Fruit fly (Drosophila melanogaster) whole organism, embryonic: ENCODE measurements around the gene CG9328.

Experiments
- Atf3 ChIP-seq: fragments of 200-800 bp; sonication (Bioruptor generic); optimal IDR thresholded peaks from 3 replicates; lab custom pipeline; 2016; ENCODE audit warnings: missing biosample characterization, missing genetic modification characterization
- B-H1 ChIP-seq: fragments of 200-800 bp; sonication (Bioruptor generic); IDR thresholded peaks from 3 replicates; pipeline ENCODE4 v1.3.6; 2022; ENCODE audit warnings: missing biosample characterization, missing genetic modification characterization
- CG10462 ChIP-seq: fragments of 200-800 bp; sonication (Bioruptor generic); optimal IDR thresholded peaks from 2 replicates; lab custom pipeline; 2016; ENCODE audit warnings: missing biosample characterization, missing genetic modification characterization
- CG11456 ChIP-seq: fragments of 200-800 bp; sonication (Bioruptor generic); IDR thresholded peaks from 3 replicates; pipeline ENCODE4 v1.3.6; 2022; ENCODE audit warnings: missing biosample characterization, missing genetic modification characterization
- CG14050 ChIP-seq: fragments of 200-800 bp; sonication (Bioruptor generic); IDR thresholded peaks from 3 replicates; pipeline ENCODE4 v1.3.6; 2022; ENCODE audit warnings: missing biosample characterization, missing genetic modification characterization
- CG15073 ChIP-seq: fragments of 200-800 bp; sonication (Bioruptor generic); optimal IDR thresholded peaks from 2 replicates; lab custom pipeline; 2016; ENCODE audit warnings: missing biosample characterization, missing genetic modification characterization
- CG16813 ChIP-seq: fragments of 200-800 bp; sonication (Bioruptor generic); IDR thresholded peaks from 3 replicates; pipeline ENCODE4 v1.3.6; 2022; ENCODE audit warnings: missing biosample characterization, missing genetic modification characterization; ENCODE audit not compliant: partially characterized antibody
- CG17829 ChIP-seq: fragments of 200-800 bp; optimal IDR thresholded peaks from 2 replicates; lab custom pipeline; 2019; ENCODE audit warnings: missing biosample characterization, mild to moderate bottlenecking, missing genetic modification characterization, moderate library complexity
- CG18764 ChIP-seq: fragments of 200-800 bp; sonication (Bioruptor generic); optimal IDR thresholded peaks from 3 replicates; lab custom pipeline; 2016; ENCODE audit warnings: missing biosample characterization, missing genetic modification characterization
- CG2889 ChIP-seq: fragments of 200-800 bp; sonication (Bioruptor generic); IDR thresholded peaks from 3 replicates; pipeline ENCODE4 v1.3.6; 2022; ENCODE audit warnings: missing biosample characterization, missing genetic modification characterization
- CG30020 ChIP-seq: fragments of 200-800 bp; optimal IDR thresholded peaks from 2 replicates; lab custom pipeline; 2019; ENCODE audit warnings: missing biosample characterization, mild to moderate bottlenecking, missing genetic modification characterization, moderate library complexity
- CG31365 ChIP-seq: fragments of 200-800 bp; sonication (Bioruptor generic); optimal IDR thresholded peaks from 2 replicates; lab custom pipeline; 2018; ENCODE audit warnings: missing biosample characterization, mild to moderate bottlenecking, missing genetic modification characterization
- CG32772 ChIP-seq: fragments of 200-800 bp; sonication (Bioruptor generic); IDR thresholded peaks from 2 replicates; pipeline ENCODE4 v1.3.6; 2022; ENCODE audit warnings: missing biosample characterization, missing genetic modification characterization
- CG3407 ChIP-seq: fragments of 200-800 bp; sonication (Bioruptor generic); optimal IDR thresholded peaks from 2 replicates; lab custom pipeline; 2018; ENCODE audit warnings: missing biosample characterization, mild to moderate bottlenecking, missing genetic modification characterization
- CG3995 ChIP-seq: fragments of 200-800 bp; sonication (Bioruptor generic); optimal IDR thresholded peaks from 3 replicates; lab custom pipeline; 2016; ENCODE audit warnings: missing biosample characterization, missing genetic modification characterization
- CG43689 ChIP-seq: fragments of 200-800 bp; sonication (Bioruptor generic); IDR thresholded peaks from 2 replicates; pipeline ENCODE4 v1.3.6; 2022; ENCODE audit warnings: missing biosample characterization, missing genetic modification characterization
- CG8359 ChIP-seq: fragments of 200-800 bp; sonication (Bioruptor generic); optimal IDR thresholded peaks from 2 replicates; lab custom pipeline; 2017; ENCODE audit warnings: missing biosample characterization, mild to moderate bottlenecking, missing genetic modification characterization, borderline replicate concordance
- CG9932 ChIP-seq: fragments of 200-800 bp; sonication (Bioruptor generic); IDR thresholded peaks from 2 replicates; pipeline ENCODE4 v1.3.6; 2022; ENCODE audit warnings: missing biosample characterization, missing genetic modification characterization
- Camta ChIP-seq: fragments of 200-800 bp; sonication (Bioruptor generic); optimal IDR thresholded peaks from 2 replicates; lab custom pipeline; 2016; ENCODE audit warnings: missing biosample characterization, missing genetic modification characterization
- CrebB ChIP-seq: fragments of 200-800 bp; sonication (Bioruptor generic); optimal IDR thresholded peaks from 3 replicates; lab custom pipeline; 2018; ENCODE audit warnings: missing biosample characterization, mild to moderate bottlenecking, missing genetic modification characterization
- D19B ChIP-seq: fragments of 200-800 bp; sonication (Bioruptor generic); optimal IDR thresholded peaks from 2 replicates; lab custom pipeline; 2017; ENCODE audit warnings: missing biosample characterization, mild to moderate bottlenecking, missing genetic modification characterization
- Dref ChIP-seq: fragments of 200-800 bp; sonication (Bioruptor generic); IDR thresholded peaks from 2 replicates; pipeline ENCODE4 v1.3.6; 2022; ENCODE audit warnings: missing biosample characterization, missing genetic modification characterization
- HLH54F ChIP-seq: fragments of 200-800 bp; sonication (Bioruptor generic); optimal IDR thresholded peaks from 3 replicates; lab custom pipeline; 2016; ENCODE audit warnings: missing biosample characterization, missing genetic modification characterization
- Hr3 ChIP-seq: fragments of 200-800 bp; sonication (Bioruptor generic); optimal IDR thresholded peaks from 3 replicates; lab custom pipeline; 2016; ENCODE audit warnings: missing biosample characterization, missing genetic modification characterization
- Mad ChIP-seq: fragments of 200-800 bp; sonication (Bioruptor generic); optimal IDR thresholded peaks from 2 replicates; lab custom pipeline; 2016; ENCODE audit warnings: missing biosample characterization, missing genetic modification characterization
- Med ChIP-seq: fragments of 200-800 bp; sonication (Bioruptor generic); peaks from one replicate; lab custom pipeline; 2016; ENCODE audit warnings: missing biosample characterization, missing genetic modification characterization, mild to moderate bottlenecking, inconsistent platforms, moderate library complexity
- Sox102F ChIP-seq: fragments of 200-800 bp; sonication (Bioruptor generic); optimal IDR thresholded peaks from 2 replicates; lab custom pipeline; 2018; ENCODE audit warnings: missing biosample characterization, mild to moderate bottlenecking, missing genetic modification characterization, moderate library complexity
- Sry-β ChIP-seq: fragments of 200-800 bp; sonication (Bioruptor generic); optimal IDR thresholded peaks from 2 replicates; lab custom pipeline; 2018; ENCODE audit warnings: missing biosample characterization, mild to moderate bottlenecking, missing genetic modification characterization, moderate library complexity
- TFAM ChIP-seq: fragments of 200-800 bp; sonication (Bioruptor generic); optimal IDR thresholded peaks from 2 replicates; lab custom pipeline; 2017; ENCODE audit warnings: missing biosample characterization, missing genetic modification characterization, inconsistent platforms
- ash1 ChIP-seq: fragments of 200-800 bp; sonication (Bioruptor generic); optimal IDR thresholded peaks from 2 replicates; lab custom pipeline; 2018; ENCODE audit warnings: missing biosample characterization, mild to moderate bottlenecking, missing genetic modification characterization
- bsh ChIP-seq, 2 experiments: fragments of 200-800 bp; sonication (Bioruptor generic); optimal IDR thresholded peaks; 2 replicates each; lab custom pipeline; 2017 to 2018; ENCODE audit warnings: mild to moderate bottlenecking in 2 of 2, missing biosample characterization in 2 of 2, missing genetic modification characterization in 2 of 2, moderate library complexity in 1 of 2
- emc ChIP-seq: fragments of 200-800 bp; sonication (Bioruptor generic); optimal IDR thresholded peaks from 2 replicates; lab custom pipeline; 2016; ENCODE audit warnings: missing biosample characterization, missing genetic modification characterization
- esg ChIP-seq: fragments of 200-800 bp; sonication (Bioruptor generic); conservative IDR thresholded peaks from 2 replicates; pipeline ENCODE4 v1.3.6; 2022; ENCODE audit warnings: missing biosample characterization, missing genetic modification characterization
- nau ChIP-seq: fragments of 200-800 bp; sonication (Bioruptor generic); optimal IDR thresholded peaks from 3 replicates; lab custom pipeline; 2017; ENCODE audit warnings: missing biosample characterization, mild to moderate bottlenecking, missing genetic modification characterization, missing genetic modification reagents
- org-1 ChIP-seq: fragments of 200-800 bp; sonication (Bioruptor generic); optimal IDR thresholded peaks from 2 replicates; lab custom pipeline; 2017; ENCODE audit warnings: missing biosample characterization, missing genetic modification characterization
- peb ChIP-seq: fragments of 200-800 bp; sonication (Bioruptor generic); IDR thresholded peaks from 2 replicates; pipeline ENCODE4 v1.3.6; 2022; ENCODE audit warnings: missing biosample characterization, missing genetic modification characterization
- pfk ChIP-seq: fragments of 200-800 bp; sonication (Bioruptor generic); optimal IDR thresholded peaks from 2 replicates; lab custom pipeline; 2018; ENCODE audit warnings: missing biosample characterization, mild to moderate bottlenecking, missing genetic modification characterization, moderate library complexity
- pros ChIP-seq: fragments of 200-800 bp; sonication (Bioruptor generic); optimal IDR thresholded peaks from 3 replicates; lab custom pipeline; 2019; ENCODE audit warnings: missing biosample characterization, mild to moderate bottlenecking, missing genetic modification characterization, moderate library complexity
- sc ChIP-seq, 3 experiments: fragments of >200 bp in 2 of 3; fragments of 200-800 bp in 1 of 3; sonication (Bioruptor generic) in 1 of 3; optimal IDR thresholded peaks; 2 replicates in 2 of 3; 3 replicates in 1 of 3; lab custom pipeline; 2017; ENCODE audit warnings: mild to moderate bottlenecking in 1 of 3, missing biosample characterization in 1 of 3, missing genetic modification characterization in 1 of 3, missing genetic modification reagents in 1 of 3
- scrt ChIP-seq: fragments of 200-800 bp; sonication (Bioruptor generic); optimal IDR thresholded peaks from 2 replicates; lab custom pipeline; 2018; ENCODE audit warnings: missing biosample characterization, mild to moderate bottlenecking, missing genetic modification characterization, moderate library complexity
- sisA ChIP-seq: fragments of 200-800 bp; sonication (Bioruptor generic); IDR thresholded peaks from 2 replicates; pipeline ENCODE4 v1.3.6; 2022; ENCODE audit warnings: missing biosample characterization, missing genetic modification characterization
- ssp ChIP-seq: fragments of 200-800 bp; sonication (Bioruptor generic); IDR thresholded peaks from 2 replicates; pipeline ENCODE4 v1.3.6; 2022; ENCODE audit warnings: missing biosample characterization, missing genetic modification characterization
- stc ChIP-seq: fragments of 200-800 bp; sonication (Bioruptor generic); IDR thresholded peaks from 2 replicates; pipeline ENCODE4 v1.3.6; 2022; ENCODE audit warnings: missing biosample characterization, missing genetic modification characterization
- trem ChIP-seq: fragments of 200-800 bp; optimal IDR thresholded peaks from 3 replicates; lab custom pipeline; 2019; ENCODE audit warnings: missing biosample characterization, mild to moderate bottlenecking, missing genetic modification characterization, moderate library complexity
- wdn ChIP-seq: fragments of 200-800 bp; sonication (Bioruptor generic); IDR thresholded peaks from 2 replicates; pipeline ENCODE4 v1.3.6; 2022; ENCODE audit warnings: missing biosample characterization, missing genetic modification characterization
- wek ChIP-seq: fragments of 200-800 bp; sonication (Bioruptor generic); optimal IDR thresholded peaks from 3 replicates; lab custom pipeline; 2018; ENCODE audit warnings: missing biosample characterization, mild to moderate bottlenecking, missing genetic modification characterization, moderate library complexity
- wor ChIP-seq: fragments of 200-800 bp; sonication (Bioruptor generic); IDR thresholded peaks from 2 replicates; pipeline ENCODE4 v1.3.6; 2022; ENCODE audit warnings: missing biosample characterization, missing genetic modification characterization
- zen ChIP-seq: fragments of 200-800 bp; sonication (Bioruptor generic); optimal IDR thresholded peaks from 3 replicates; lab custom pipeline; 2018; ENCODE audit warnings: missing biosample characterization, mild to moderate bottlenecking, missing genetic modification characterization, moderate library complexity
- zen2 ChIP-seq: fragments of 200-800 bp; sonication (Bioruptor generic); IDR thresholded peaks from 3 replicates; pipeline ENCODE4 v1.3.6; 2022; ENCODE audit warnings: missing biosample characterization, missing genetic modification characterization; ENCODE audit not compliant: partially characterized antibody
- zfh1 ChIP-seq: fragments of 200-800 bp; sonication (Bioruptor generic); IDR thresholded peaks from 3 replicates; pipeline ENCODE4 v1.3.6; 2022; ENCODE audit warnings: missing biosample characterization, missing genetic modification characterization

CG9328 gene

dm6 chr2L:20822489-20823195 is 25.1 kb downstream of the CG9328 start, which contains the start of gene CG9331 (continued):
- no peak for TF ChIP-seq wor (GFP tag; lab: Robert Waterston, UW)
- TF ChIP-seq stc (GFP tag; lab: Robert Waterston, UW) = 0 out of 2 replicates have a peak, but pooled peaks have one; percentile 12
- TF ChIP-seq Dref (GFP tag; lab: Robert Waterston, UW) = no peak
- TF ChIP-seq sisA (GFP tag; lab: Robert Waterston, UW) = no peak
- no peak for TF ChIP-seq ssp (GFP tag; lab: Robert Waterston, UW)
- TF ChIP-seq zen (tag; lab: Kevin White, UChicago) = peak; percentile 70
- no peak for TF ChIP-seq HLH54F (GFP tag; lab: Kevin White, UChicago)
- no peak for TF ChIP-seq org-1 (GFP tag; lab: Kevin White, UChicago)
- TF ChIP-seq zfh1 = no peak
- TF ChIP-seq wdn = no peak
- no peak for TF ChIP-seq emc
- no peak for TF ChIP-seq CG30020 (tag; lab: Kevin White, UChicago)
- TF ChIP-seq bsh (GFP tag; optimal IDR thresholded peaks at IDR 0.05; lab: Kevin White, UChicago) = no peak
- TF ChIP-seq CG10462 (GFP tag; lab: Kevin White, UChicago) = no peak
- TF ChIP-seq CG16813 (GFP tag; lab: Robert Waterston, UW) = peak; percentile 40; the same call in 1 of the 3 replicates
- no peak for TF ChIP-seq B-H1
- TF ChIP-seq scrt (GFP tag; lab: Kevin White, UChicago) = no peak
- TF ChIP-seq ash1 = no peak
- TF ChIP-seq Sox102F (GFP tag; lab: Kevin White, UChicago) = peak; percentile 0
- TF ChIP-seq zen2 (GFP tag; lab: Robert Waterston, UW) = 0 out of 3 replicates have a peak, but pooled peaks have one; percentile 50
- TF ChIP-seq CG3407 (GFP tag; lab: Kevin White, UChicago) = no peak
- peak; percentile 20; the same call in 1 of the 2 replicates for TF ChIP-seq CG9932 (GFP tag; lab: Robert Waterston, UW)
- no peak for TF ChIP-seq Sry-β (GFP tag; lab: Kevin White, UChicago)
- no peak for TF ChIP-seq CG14050 (GFP tag; lab: Robert Waterston, UW)
- TF ChIP-seq trem (tag; lab: Kevin White, UChicago) = no peak
- no peak for TF ChIP-seq CG43689 (GFP tag; lab: Robert Waterston, UW)
- TF ChIP-seq pros (GFP tag; lab: Kevin White, UChicago) = peak; percentile 96
- peak; percentile 87 for TF ChIP-seq CG17829 (tag; lab: Kevin White, UChicago)
- TF ChIP-seq CG2889 = no peak
- TF ChIP-seq CG18764 (GFP tag; lab: Kevin White, UChicago) = no peak
- peak; percentile 90 for TF ChIP-seq Med (GFP tag; lab: Kevin White, UChicago)
- TF ChIP-seq CG31365 (tag; lab: Kevin White, UChicago) = no peak
- TF ChIP-seq CG8359 (GFP tag; lab: Kevin White, UChicago) = no peak
- TF ChIP-seq wek (GFP tag; lab: Kevin White, UChicago) = peak; percentile 20
- TF ChIP-seq sc (optimal IDR thresholded peaks at IDR 0.05; lab: Kevin White, UChicago) = no peak
- TF ChIP-seq sc (GFP tag; optimal IDR thresholded peaks at IDR 0.05; lab: Kevin White, UChicago) = no peak
- TF ChIP-seq CrebB = no peak
- TF ChIP-seq esg (GFP tag; lab: Robert Waterston, UW) = no peak
- no peak for TF ChIP-seq Atf3 (GFP tag; lab: Kevin White, UChicago)
- no peak for TF ChIP-seq peb (GFP tag; lab: Robert Waterston, UW)
- no peak for TF ChIP-seq Hr3 (GFP tag; lab: Kevin White, UChicago)
- peak; percentile 24 for TF ChIP-seq nau
- no peak for TF ChIP-seq CG32772 (GFP tag; lab: Robert Waterston, UW)
- TF ChIP-seq CG3995 (GFP tag; lab: Kevin White, UChicago) = no peak
- no peak for TF ChIP-seq Camta (GFP tag; lab: Kevin White, UChicago)
- TF ChIP-seq pfk (GFP tag; lab: Kevin White, UChicago) = no peak
- no peak for TF ChIP-seq D19B
- TF ChIP-seq CG15073 = no peak
- TF ChIP-seq Mad = no peak
- no peak for TF ChIP-seq CG11456 (GFP tag; lab: Robert Waterston, UW)
- TF ChIP-seq TFAM (GFP tag; lab: Kevin White, UChicago) = no peak
